Fruit fly (Drosophila melanogaster): ENCODE measurements around the gene Osi11.

Gene Osi11

DNA sequence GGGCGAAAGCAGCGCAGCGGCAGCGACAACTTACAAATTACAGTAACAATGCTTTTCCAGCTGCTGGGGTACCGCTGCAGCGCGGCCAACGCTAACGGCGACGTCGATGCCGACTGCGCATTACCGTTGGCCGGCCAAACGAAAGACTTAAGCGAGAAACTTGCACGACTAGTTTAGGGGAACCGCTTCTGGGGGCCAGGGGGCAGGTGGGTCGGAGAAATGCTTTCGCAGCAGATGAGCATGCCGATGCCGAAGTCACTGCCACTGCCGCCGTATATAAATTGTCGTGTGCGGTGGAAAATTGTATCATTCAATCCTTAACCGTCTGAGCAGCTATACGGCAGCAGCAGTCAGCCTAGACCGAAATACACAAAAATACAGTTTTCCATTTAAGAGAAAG lies 19.9 kb downstream of the Osi11 start, which contains the start of gene Osi7:
TSS of gene Osi7 (plus strand) at position 301 of the 400 bp plus-strand sequence.
- TF ChIP-seq psq (GFP tag; optimal IDR thresholded peaks at IDR 0.05): no peak
- TF ChIP-seq Jra (GFP tag; optimal IDR thresholded peaks at IDR 0.05): no peak
- TF ChIP-seq GATAd (GFP tag; optimal IDR thresholded peaks at IDR 0.05): no peak
- TF ChIP-seq fru (GFP tag; optimal IDR thresholded peaks at IDR 0.05): no peak
- TF ChIP-seq rgr (GFP tag; optimal IDR thresholded peaks at IDR 0.05): no peak
- no peak for TF ChIP-seq N (GFP tag; optimal IDR thresholded peaks at IDR 0.05)
- TF ChIP-seq dl (GFP tag; optimal IDR thresholded peaks at IDR 0.05; ENCODE audit: insufficient read depth in 1 of 2, partially characterized antibody in 2 of 2): no peak
- no peak for TF ChIP-seq lola (GFP tag; optimal IDR thresholded peaks at IDR 0.05)
- no peak for TF ChIP-seq tai (GFP tag; optimal IDR thresholded peaks at IDR 0.05)
- TF ChIP-seq OdsH (GFP tag; optimal IDR thresholded peaks at IDR 0.05): no peak

DNA sequence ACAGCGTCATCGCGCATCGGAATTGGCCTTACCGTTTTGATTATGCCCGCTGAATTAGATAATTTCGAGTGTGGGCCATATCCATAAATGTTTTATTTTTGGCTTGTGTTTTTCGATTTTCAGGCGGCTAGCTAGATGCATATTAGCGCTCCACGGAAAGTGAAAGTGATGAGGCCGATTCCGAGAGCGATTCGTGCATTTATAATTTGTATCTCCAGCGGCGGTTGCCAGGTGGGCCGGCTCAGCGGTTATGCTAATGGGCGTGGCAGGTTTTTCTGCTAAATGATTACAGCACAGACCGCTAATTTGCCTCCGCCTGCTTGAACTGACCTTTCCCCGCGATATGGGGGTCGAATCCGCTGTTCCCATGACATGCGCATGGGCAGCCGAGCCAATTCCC lies 23.6 kb downstream of the Osi11 start:
- TF ChIP-seq CG32264 (GFP tag; optimal IDR thresholded peaks at IDR 0.05): no peak
- TF ChIP-seq HLH106 (tag; optimal IDR thresholded peaks at IDR 0.05): no peak
- TF ChIP-seq usp (GFP tag; optimal IDR thresholded peaks at IDR 0.05): no peak
- TF ChIP-seq Mio (GFP tag; optimal IDR thresholded peaks at IDR 0.05): no peak
- no peak for TF ChIP-seq N (GFP tag; optimal IDR thresholded peaks at IDR 0.05)
- no peak for TF ChIP-seq psq (GFP tag; optimal IDR thresholded peaks at IDR 0.05)
- TF ChIP-seq sv (GFP tag; optimal IDR thresholded peaks at IDR 0.05): no peak
- no peak for TF ChIP-seq Vsx2 (GFP tag; optimal IDR thresholded peaks at IDR 0.05; ENCODE audit: partially characterized antibody)
- TF ChIP-seq OdsH (GFP tag; optimal IDR thresholded peaks at IDR 0.05): no peak
- no peak for TF ChIP-seq dmrt93B (GFP tag; optimal IDR thresholded peaks at IDR 0.05)
- no peak for TF ChIP-seq Sp1 (GFP tag; optimal IDR thresholded peaks at IDR 0.05)
- no peak for TF ChIP-seq Rel (GFP tag; optimal IDR thresholded peaks at IDR 0.05)
- no peak for TF ChIP-seq Rel (tag; optimal IDR thresholded peaks at IDR 0.05)
- no peak for TF ChIP-seq dl (GFP tag; optimal IDR thresholded peaks at IDR 0.05; ENCODE audit: insufficient read depth in 1 of 2, partially characterized antibody in 2 of 2)
- no peak for TF ChIP-seq Dfd (GFP tag; optimal IDR thresholded peaks at IDR 0.05)
- no peak for TF ChIP-seq jim (GFP tag; optimal IDR thresholded peaks at IDR 0.05)
- no peak for TF ChIP-seq foxo (GFP tag; optimal IDR thresholded peaks at IDR 0.05)
- no peak for TF ChIP-seq rgr (GFP tag; optimal IDR thresholded peaks at IDR 0.05)

DNA sequence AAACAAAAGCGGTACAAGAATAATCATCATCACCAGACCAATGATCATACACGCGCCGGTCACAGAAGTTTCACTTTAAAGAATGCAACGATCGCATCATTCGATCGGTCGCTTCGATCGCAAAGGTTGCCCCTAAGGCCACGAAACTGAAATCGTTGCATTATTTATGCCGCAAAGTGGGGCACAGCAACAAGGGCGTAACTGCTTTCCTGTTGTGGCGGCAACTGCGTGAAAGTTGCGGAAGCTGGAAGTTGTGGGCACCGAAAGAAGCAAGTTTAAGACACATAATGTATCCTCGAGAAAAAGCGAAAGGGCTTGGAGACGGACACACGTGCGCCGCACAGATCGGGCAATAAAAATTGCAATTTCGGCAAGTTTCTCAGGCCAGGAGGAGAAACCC lies 24.5 kb downstream of the Osi11 start:
- TF ChIP-seq sv (GFP tag; optimal IDR thresholded peaks at IDR 0.05): no peak
- TF ChIP-seq OdsH (GFP tag; optimal IDR thresholded peaks at IDR 0.05): no peak
- no peak for TF ChIP-seq lola (GFP tag; optimal IDR thresholded peaks at IDR 0.05)
- TF ChIP-seq Dif (GFP tag; optimal IDR thresholded peaks at IDR 0.05; ENCODE audit: partially characterized antibody): no peak

DNA sequence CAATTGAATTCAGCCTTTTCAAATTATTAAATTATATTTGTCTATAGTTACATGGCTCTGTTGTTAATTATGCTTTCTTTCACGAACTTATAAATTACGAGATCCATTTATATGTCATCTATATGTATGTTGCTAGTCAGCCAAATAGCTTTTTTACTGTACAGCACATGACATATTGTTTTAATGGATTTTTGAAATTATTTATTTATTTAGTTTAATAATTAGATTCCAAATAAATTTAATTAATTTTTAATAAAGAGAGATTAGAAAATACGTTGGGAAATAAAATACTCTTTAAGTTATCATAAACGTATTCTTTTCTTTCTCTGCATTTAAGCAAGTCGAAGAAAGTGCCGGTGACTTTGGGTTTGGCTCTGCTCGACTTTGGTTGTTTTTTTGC lies 27.3 kb downstream of the Osi11 start:
- no peak for TF ChIP-seq CG32264 (GFP tag; optimal IDR thresholded peaks at IDR 0.05)
- TF ChIP-seq CrebA (GFP tag; optimal IDR thresholded peaks at IDR 0.05; ENCODE audit: borderline replicate concordance): no peak
- TF ChIP-seq CG9705 (GFP tag; optimal IDR thresholded peaks at IDR 0.05): no peak
- TF ChIP-seq dl (GFP tag; optimal IDR thresholded peaks at IDR 0.05; ENCODE audit: insufficient read depth in 1 of 2, partially characterized antibody in 2 of 2): no peak
- no peak for TF ChIP-seq Sp1 (GFP tag; optimal IDR thresholded peaks at IDR 0.05)
- TF ChIP-seq br (GFP tag; optimal IDR thresholded peaks at IDR 0.05): no peak
- no peak for TF ChIP-seq lola (GFP tag; optimal IDR thresholded peaks at IDR 0.05)
- TF ChIP-seq Dif (GFP tag; optimal IDR thresholded peaks at IDR 0.05; ENCODE audit: partially characterized antibody): no peak
- TF ChIP-seq Mio (GFP tag; optimal IDR thresholded peaks at IDR 0.05): no peak
- TF ChIP-seq Myc (optimal IDR thresholded peaks at IDR 0.05): no peak
- no peak for TF ChIP-seq GATAd (GFP tag; optimal IDR thresholded peaks at IDR 0.05)
- TF ChIP-seq Vsx2 (GFP tag; optimal IDR thresholded peaks at IDR 0.05; ENCODE audit: partially characterized antibody): no peak
- TF ChIP-seq sage (GFP tag; optimal IDR thresholded peaks at IDR 0.05): no peak
- no peak for TF ChIP-seq Hr83 (GFP tag; optimal IDR thresholded peaks at IDR 0.05; ENCODE audit: poor library complexity, severe bottlenecking)
- no peak for TF ChIP-seq foxo (GFP tag; optimal IDR thresholded peaks at IDR 0.05)
- TF ChIP-seq Jra (GFP tag; optimal IDR thresholded peaks at IDR 0.05): no peak
- TF ChIP-seq Dfd (GFP tag; optimal IDR thresholded peaks at IDR 0.05): no peak
- no peak for TF ChIP-seq Abd-B (GFP tag; optimal IDR thresholded peaks at IDR 0.05)
- no peak for TF ChIP-seq dsf (GFP tag; optimal IDR thresholded peaks at IDR 0.05; ENCODE audit: borderline replicate concordance)

DNA sequence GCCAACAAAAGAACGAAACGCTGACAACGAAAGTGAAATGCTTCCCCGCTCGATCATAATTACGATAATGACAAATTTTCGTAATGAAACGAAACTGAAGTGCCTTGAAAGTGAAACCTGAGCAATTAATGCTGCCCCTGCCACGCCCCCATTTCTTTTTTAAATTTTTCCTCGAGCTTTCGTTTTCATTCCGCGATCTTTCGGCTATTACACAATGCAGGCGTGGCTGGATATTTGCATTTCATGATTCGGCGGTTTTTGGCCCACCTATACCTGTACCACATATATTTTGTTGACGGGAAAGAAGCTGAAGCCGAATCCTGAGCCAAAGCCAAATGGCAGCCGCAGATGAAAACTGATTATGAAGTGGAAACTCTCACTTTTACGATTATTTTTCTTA lies 28.3 kb downstream of the Osi11 start:
- TF ChIP-seq dsf (GFP tag; optimal IDR thresholded peaks at IDR 0.05; ENCODE audit: borderline replicate concordance) (no peak), Vsx2 (GFP tag; optimal IDR thresholded peaks at IDR 0.05; ENCODE audit: partially characterized antibody) (no peak), Hr83 (GFP tag; optimal IDR thresholded peaks at IDR 0.05; ENCODE audit: poor library complexity, severe bottlenecking) (no peak), Sp1 (GFP tag; optimal IDR thresholded peaks at IDR 0.05) (no peak)

All from whole organism, wandering third instar larva.